Worm (Caenorhabditis elegans) whole organism, dauer: Measurements from ENCODE around the gene cdk-5.

ENCODE experiments used
- unc-62 ChIP-seq: sonication (generic microtip); optimal IDR thresholded peaks from 2 replicates; lab custom pipeline; 2017; ENCODE audit warnings: missing biosample characterization, missing genetic modification reagents, missing genetic modification characterization

Gene cdk-5

ce11 chrIII:13462138-13462634 is 4.0 kb downstream of the cdk-5 start, which contains the start of the genes abcf-2 and T27E9.2:
abcf-2 (minus strand) TSS chrIII:13462238.
T27E9.2 (minus strand) TSS chrIII:13462584.
- TF ChIP-seq unc-62 (GFP tag; lab: Kevin White, UChicago): no peak

DNA sequence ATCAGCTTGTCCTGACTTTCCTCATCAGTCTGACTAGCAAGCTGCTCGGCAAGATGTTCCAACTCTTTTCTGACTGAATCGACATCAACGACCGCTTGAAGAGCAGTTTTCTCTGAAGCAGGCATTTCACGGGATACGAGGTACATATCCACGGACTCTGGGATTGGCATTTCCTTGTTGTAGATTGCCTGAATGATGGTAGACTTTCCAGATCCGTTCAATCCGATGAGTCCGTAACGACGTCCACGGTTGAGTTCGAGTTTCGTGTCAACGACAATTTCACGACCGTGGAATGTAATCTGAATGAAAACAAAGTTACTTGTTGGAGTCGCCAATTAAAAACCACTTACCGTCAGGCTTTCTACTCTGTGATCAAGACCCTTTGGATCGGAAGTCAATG is 4.6 kb downstream of the cdk-5 start:
- no peak for TF ChIP-seq unc-62 (GFP tag; lab: Kevin White, UChicago)

DNA sequence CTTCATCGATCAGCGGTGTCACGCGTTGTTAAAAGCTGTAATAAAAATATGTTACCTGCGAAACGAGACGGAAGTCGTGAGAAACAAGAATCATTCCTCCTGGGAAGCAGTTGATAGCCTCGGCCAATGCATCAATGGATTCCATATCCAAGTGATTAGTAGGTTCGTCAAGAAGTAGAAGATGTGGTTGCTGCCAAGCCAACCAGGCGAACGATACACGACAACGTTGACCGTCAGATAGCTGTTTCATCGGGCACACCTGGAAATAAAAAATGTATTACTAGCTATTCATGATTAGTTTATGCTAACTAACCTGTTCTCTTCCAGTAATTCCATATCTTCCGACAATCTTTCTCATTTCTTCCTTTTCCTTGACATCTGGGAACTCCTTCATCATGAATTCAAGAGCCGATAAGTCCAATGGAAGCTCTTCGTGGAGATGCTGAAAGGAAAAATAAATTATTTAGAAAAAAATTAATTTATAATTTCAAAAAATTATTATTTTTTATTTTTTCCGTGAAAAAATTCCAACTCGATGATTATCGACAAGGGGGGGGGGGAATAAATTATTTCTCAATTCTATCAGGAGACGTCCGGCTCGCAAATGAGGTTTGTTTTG is 7.1 kb downstream of the cdk-5 start, which contains the start of gene tag-164:
Gene tag-164 (plus strand): TSS at position 569 of the 619 bp plus-strand sequence.
- TF ChIP-seq unc-62 (GFP tag; lab: Kevin White, UChicago): no peak

DNA sequence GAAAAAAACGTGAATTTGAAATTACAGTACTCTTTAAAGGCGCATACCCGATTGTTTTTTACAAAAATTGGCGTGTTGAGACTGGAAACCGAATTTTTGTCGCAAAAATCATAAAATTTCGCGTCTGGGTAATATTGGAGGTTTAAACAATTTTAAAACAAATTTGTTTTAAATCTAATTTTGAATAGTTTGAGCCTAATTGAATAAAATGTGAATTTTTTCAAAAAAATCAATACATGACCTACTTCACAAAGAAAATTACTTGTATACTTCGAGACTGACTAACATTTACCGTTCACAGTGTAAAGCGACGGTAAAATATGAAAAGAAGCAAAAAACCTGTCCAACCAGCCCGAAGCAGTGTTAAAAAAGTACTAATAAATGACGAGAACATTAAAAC is 8.8 kb downstream of the cdk-5 start:
- no peak for TF ChIP-seq unc-62 (GFP tag; lab: Kevin White, UChicago)

ce11 chrIII:13455816-13456215 is 10.3 kb downstream of the cdk-5 start:
- TF ChIP-seq unc-62 (GFP tag; lab: Kevin White, UChicago): no peak

ce11 chrIII:13455207-13455606 is 10.9 kb downstream of the cdk-5 start, which contains the start of gene cua-1:
cua-1 (minus strand) TSS chrIII:13455307.
- TF ChIP-seq unc-62 (GFP tag; lab: Kevin White, UChicago): no peak

ce11 chrIII:13452824-13453223 is 13.3 kb downstream of the cdk-5 start:
- TF ChIP-seq unc-62 (GFP tag; lab: Kevin White, UChicago): no peak

DNA sequence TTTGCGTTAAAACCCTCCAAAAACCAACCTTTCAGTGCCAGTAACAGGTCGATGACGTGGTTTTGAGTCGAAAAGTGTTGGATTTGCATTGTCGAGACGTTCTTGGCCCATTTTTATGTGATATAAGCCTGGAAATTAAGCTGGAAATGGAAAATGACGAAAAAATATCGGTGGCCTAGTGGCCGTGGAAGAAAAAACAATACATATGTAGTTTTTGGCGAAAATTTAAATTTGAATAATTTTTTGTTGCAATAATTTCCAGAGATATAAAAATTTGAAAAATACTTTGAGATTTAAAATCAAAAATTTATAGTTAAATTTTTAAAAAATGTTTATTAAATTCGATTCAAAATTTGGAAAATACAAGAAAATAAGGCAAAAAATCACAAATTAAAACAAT is 26.7 kb downstream of the cdk-5 start, which contains the start of gene ciao-2B:
Gene ciao-2B (minus strand): TSS at position 130 of the 400 bp plus-strand sequence.
- no peak for TF ChIP-seq unc-62 (GFP tag; lab: Kevin White, UChicago)

DNA sequence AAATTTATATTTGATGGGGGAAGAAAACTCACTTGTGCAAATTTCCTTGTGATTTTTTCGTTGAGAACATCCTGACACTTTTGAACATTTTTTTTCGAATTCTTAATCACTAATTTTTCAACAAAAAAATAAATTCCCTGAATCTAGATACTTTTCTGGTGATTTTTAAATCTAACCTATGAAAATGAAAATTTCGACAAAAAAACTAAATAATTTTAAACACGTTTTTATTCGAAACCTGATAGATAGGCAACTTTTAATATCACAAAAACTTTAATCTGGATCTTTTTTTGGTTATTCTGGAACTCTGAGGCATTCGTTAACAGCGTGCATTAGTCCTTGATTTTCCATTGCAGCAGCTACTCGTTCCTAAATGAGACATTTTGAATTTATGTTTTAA is 29.3 kb downstream of the cdk-5 start, which contains the start of gene F45G2.9:
Gene F45G2.9 (minus strand): TSS at position 101 of the 400 bp plus-strand sequence.
- no peak for TF ChIP-seq unc-62 (GFP tag; lab: Kevin White, UChicago)

ce11 chrIII:13435570-13435969 is 30.6 kb downstream of the cdk-5 start, which contains the start of gene F45G2.8:
F45G2.8 (minus strand) TSS chrIII:13435670.
- no peak for TF ChIP-seq unc-62 (GFP tag; lab: Kevin White, UChicago)

DNA sequence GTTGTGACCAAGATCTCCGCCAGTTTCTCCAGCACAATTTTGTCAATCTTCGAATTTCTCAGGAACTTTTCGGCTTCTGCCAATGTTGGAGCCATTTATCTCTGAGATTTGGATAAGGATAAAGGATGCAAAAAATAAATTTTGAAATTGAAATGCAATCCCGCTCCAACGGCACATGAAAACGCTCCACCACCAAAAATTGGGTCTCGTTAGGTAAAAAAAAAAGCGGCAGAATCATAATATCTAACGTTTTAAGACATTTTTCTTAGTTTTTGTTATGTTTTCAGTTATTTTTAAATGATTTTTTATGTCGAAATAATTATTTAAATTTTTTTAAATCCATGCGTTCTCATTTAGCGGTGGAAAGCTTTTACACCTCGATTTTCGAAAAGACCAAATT is 31.7 kb downstream of the cdk-5 start, which contains the start of gene F45G2.7:
Gene F45G2.7 (minus strand): TSS at position 101 of the 400 bp plus-strand sequence.
- TF ChIP-seq unc-62 (GFP tag; lab: Kevin White, UChicago): no peak

DNA sequence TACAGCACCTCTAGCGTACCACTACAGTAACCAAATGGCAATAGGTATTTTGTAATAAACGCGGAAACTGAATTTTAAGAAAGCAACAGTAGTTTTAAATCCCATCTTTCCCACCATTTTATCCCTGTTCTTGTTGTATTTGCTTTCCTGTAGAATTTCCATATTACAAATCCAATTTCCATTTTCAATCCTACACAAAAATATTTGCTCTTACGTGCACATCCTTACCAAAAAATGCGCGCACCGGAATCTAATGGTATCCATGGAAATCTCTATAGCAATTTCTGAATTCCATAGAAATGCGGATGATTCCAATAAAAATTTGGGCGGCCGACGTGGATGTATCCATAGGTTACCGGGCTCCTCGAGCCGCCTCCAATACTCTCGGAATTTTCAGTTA is 36.0 kb downstream of the cdk-5 start, which contains the start of gene trf-1:
Gene trf-1 (plus strand): TSS at position 301 of the 400 bp plus-strand sequence.
- no peak for TF ChIP-seq unc-62 (GFP tag; lab: Kevin White, UChicago)

ce11 chrIII:13429668-13430067 is 36.5 kb downstream of the cdk-5 start, which contains the start of gene bli-5:
bli-5 (minus strand) TSS chrIII:13429768.
- no peak for TF ChIP-seq unc-62 (GFP tag; lab: Kevin White, UChicago)

- no peak for TF ChIP-seq unc-62 (GFP tag; lab: Kevin White, UChicago)
Observed at ce11 chrIII:13427817-13428216, 38.3 kb downstream of the cdk-5 start.

- TF ChIP-seq unc-62 (GFP tag; lab: Kevin White, UChicago): no peak
Observed at ce11 chrIII:13426036-13426435, 40.1 kb downstream of the cdk-5 start, which contains the start of gene cope-1. cope-1 (plus strand) TSS chrIII:13426264.

ce11 chrIII:13423414-13423813 is 42.7 kb downstream of the cdk-5 start, which contains the start of gene exo-1:
exo-1 (plus strand) TSS chrIII:13423514.
- TF ChIP-seq unc-62 (GFP tag; lab: Kevin White, UChicago): no peak
